Worm (Caenorhabditis elegans) whole organism, midembryonic: ENCODE measurements around the gene C49F8.15.

Experiments used
- flt-1 ChIP-seq: fragments of 200-800 bp; sonication (Bioruptor generic); IDR thresholded peaks from 2 replicates; pipeline ENCODE4 v1.3.6; 2022; ENCODE audit warnings: missing genetic modification characterization, missing compliant biosample characterization
- med-1 ChIP-seq: sonication (generic microtip); optimal IDR thresholded peaks from 2 replicates; lab custom pipeline; 2017; ENCODE audit warnings: missing genetic modification characterization, mild to moderate bottlenecking, missing compliant biosample characterization, antibody characterized with exemption, missing genetic modification reagents; ENCODE audit not compliant: insufficient read depth
- ref-1 ChIP-seq: fragments of 200-800 bp; sonication (Bioruptor generic); conservative IDR thresholded peaks from 2 replicates; pipeline ENCODE4 v1.3.6; 2022; ENCODE audit warnings: missing genetic modification reagents, missing genetic modification characterization, missing compliant biosample characterization
- tab-1 ChIP-seq: fragments of 200-800 bp; sonication (Bioruptor generic); IDR thresholded peaks from 2 replicates; pipeline ENCODE4 v1.3.6; 2022; ENCODE audit warnings: missing genetic modification characterization, missing compliant biosample characterization
- ztf-29 ChIP-seq: fragments of 200-800 bp; sonication (Bioruptor generic); IDR thresholded peaks from 2 replicates; pipeline ENCODE4 v1.3.6; 2022; ENCODE audit warnings: missing genetic modification reagents, missing genetic modification characterization, missing compliant biosample characterization

DNA sequence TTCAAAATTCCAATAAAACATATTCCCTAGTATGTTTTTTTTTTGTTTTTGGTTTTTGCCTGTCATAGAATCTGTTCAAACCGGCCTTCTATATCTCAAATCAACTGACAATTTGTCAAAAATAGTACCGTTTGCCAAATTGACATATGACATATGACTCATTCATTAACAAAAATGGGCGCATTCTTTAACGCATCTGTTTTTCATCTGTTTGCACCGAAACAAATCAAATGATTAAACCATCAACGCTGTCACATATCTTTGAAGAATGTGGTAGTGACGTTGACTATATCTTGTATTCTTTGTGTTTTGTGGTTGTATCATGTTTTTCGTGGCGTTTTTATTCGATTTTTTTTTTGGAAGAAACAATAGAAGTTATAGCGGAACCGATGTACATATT is 47.3 kb downstream of the C49F8.15 start:
- TF ChIP-seq flt-1 (GFP tag; lab: Robert Waterston, UW) (no peak), tab-1 (GFP tag; lab: Robert Waterston, UW) (no peak), med-1 (GFP tag; lab: Kevin White, UChicago) (no peak), ztf-29 (GFP tag; lab: Robert Waterston, UW) (no peak), ref-1 (GFP tag; lab: Robert Waterston, UW) (no peak)
